Worm (Caenorhabditis elegans) whole organism, dauer: ENCODE data around the gene rnr-2.

ENCODE experiments used
- unc-62 ChIP-seq: sonication (generic microtip); optimal IDR thresholded peaks from 2 replicates; lab custom pipeline; 2017; ENCODE audit warnings: missing biosample characterization, missing genetic modification reagents, missing genetic modification characterization

Gene rnr-2

DNA sequence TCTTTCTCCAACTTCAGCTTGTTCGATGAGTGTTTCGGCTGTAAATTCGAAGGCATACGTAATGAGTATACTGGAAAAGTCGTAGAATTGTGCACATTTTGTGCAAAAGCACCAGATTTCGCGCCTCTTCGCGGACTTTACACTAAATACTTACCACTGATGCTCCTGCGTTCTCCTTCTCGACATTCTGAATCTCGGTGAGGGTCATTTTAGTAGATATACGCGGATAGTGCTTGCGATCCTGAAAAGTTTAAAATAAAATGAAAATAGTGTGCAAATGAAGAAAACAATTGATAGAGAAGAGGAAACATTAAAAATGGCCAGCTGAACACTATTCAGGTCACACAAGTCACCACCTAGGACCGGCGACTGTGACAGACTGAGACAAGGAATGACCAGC is at the start of gene rnr-2:
Gene rnr-2 (minus strand): TSS at position 241 of the 400 bp plus-strand sequence.
- TF ChIP-seq unc-62 (GFP tag; lab: Kevin White, UChicago), result no peak

DNA sequence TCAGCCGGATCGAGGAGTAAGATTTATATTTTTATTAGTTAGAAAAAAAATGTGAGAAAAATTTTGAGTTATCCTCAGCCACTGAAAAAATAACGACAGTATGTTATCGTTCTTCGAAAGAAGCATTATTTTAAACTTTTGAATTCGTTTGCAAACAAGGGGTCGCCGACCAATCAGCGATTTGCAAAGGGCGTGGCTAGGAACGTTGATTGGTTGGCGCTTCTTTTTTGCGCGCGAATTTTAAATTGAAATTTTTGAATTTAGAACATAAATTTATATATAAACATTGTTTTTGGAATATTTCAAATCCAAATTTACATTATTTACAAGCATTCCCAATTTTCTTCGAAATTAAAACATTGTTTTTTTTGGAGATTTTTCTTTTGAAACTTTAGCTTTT is 48.4 kb upstream of the rnr-2 start:
- TF ChIP-seq unc-62 (GFP tag; lab: Kevin White, UChicago), result no peak

ce11 chrIII:4137180-4137579 is 42.5 kb upstream of the rnr-2 start:
- no peak for TF ChIP-seq unc-62 (GFP tag; lab: Kevin White, UChicago)

DNA sequence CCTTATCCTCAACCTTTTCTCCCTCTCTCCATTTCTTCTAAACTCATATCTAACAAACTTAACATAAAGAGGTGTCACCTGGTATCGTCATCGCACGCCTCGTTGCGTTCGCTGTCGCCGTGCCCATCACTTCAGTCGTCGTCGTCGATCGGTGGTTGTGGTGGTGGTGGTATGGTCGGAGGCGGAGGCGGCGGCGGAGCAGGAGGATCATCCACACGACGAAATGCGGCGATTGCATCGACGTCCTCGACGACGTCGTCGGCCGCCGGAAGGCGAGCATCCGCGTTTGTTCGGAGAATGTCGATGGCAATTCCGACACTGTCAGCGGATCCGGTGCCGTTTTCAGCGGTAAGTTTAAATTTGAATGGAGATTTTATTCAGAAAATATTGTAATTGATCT is 39.3 kb upstream of the rnr-2 start:
- TF ChIP-seq unc-62 (GFP tag; lab: Kevin White, UChicago), result no peak

- no peak for TF ChIP-seq unc-62 (GFP tag; lab: Kevin White, UChicago)
Measured at ce11 chrIII:4131814-4132555, 37.3 kb upstream of the rnr-2 start.

DNA sequence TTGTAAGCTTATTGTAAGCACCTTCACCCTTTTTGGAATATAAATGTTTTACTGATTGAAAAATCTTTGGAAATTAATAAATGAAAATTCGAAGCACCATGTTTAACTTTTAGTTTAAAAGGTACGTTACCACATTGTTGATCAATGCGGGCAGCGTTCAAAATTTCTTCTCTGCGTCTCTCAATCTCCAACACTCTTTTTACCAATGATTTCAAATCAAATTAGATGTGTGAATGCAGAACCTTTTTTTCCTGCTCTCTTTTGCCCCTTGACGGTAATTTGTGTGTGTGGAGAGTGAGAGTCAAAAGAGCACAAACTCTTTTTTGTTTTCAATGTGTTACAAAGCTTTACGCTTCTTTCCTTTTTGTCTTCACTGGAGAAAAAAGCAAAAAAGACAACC is 29.2 kb upstream of the rnr-2 start:
- TF ChIP-seq unc-62 (GFP tag; lab: Kevin White, UChicago), result no peak

- TF ChIP-seq unc-62 (GFP tag; lab: Kevin White, UChicago), result no peak
Measured at ce11 chrIII:4123277-4123676, 28.6 kb upstream of the rnr-2 start.

ce11 chrIII:4120386-4120785 is 25.7 kb upstream of the rnr-2 start:
- no peak for TF ChIP-seq unc-62 (GFP tag; lab: Kevin White, UChicago)

DNA sequence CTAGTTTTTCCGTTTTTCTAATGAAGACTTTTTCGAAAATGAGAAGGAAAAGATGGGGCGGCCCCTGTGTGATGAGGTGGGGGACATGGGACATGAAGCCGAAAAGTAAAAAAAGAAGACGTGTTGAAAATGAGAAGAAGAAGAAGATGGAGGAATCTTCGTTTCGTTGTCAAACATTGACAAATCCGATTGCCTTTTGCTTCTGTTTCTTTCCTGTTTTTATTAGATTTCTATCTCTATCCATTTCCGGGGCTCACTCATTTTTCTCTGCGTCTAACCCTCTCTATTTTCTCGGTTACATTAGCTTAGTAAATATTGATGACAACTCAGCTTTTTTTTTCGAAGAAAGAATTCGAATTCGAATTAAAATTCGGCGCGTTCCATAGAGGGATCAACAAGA is 25.0 kb upstream of the rnr-2 start:
- TF ChIP-seq unc-62 (GFP tag; lab: Kevin White, UChicago), result no peak

- TF ChIP-seq unc-62 (GFP tag; lab: Kevin White, UChicago), result no peak
Measured at ce11 chrIII:4115085-4115484, 20.4 kb upstream of the rnr-2 start, which contains the start of gene unc-103. Gene unc-103, plus strand, starts transcription at chrIII:4115385.

DNA sequence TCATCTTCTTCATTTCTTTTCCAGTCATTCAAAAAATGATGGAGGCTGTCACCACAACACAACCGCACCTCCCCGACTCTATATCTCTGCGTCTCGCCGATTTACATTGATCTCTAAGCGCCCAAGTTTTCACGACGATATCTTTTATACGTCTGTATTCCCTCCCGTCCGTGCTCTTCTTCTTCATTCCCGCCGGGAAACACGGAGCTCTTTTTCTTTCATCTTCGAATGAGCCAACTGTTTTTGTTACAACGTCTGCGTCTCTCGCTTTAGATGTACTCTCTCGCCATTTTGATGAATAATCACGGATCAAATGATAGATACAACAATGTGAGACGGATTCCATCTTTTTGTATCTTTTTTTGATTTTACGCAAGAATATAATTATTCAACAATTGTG is 18.9 kb upstream of the rnr-2 start:
- no peak for TF ChIP-seq unc-62 (GFP tag; lab: Kevin White, UChicago)

DNA sequence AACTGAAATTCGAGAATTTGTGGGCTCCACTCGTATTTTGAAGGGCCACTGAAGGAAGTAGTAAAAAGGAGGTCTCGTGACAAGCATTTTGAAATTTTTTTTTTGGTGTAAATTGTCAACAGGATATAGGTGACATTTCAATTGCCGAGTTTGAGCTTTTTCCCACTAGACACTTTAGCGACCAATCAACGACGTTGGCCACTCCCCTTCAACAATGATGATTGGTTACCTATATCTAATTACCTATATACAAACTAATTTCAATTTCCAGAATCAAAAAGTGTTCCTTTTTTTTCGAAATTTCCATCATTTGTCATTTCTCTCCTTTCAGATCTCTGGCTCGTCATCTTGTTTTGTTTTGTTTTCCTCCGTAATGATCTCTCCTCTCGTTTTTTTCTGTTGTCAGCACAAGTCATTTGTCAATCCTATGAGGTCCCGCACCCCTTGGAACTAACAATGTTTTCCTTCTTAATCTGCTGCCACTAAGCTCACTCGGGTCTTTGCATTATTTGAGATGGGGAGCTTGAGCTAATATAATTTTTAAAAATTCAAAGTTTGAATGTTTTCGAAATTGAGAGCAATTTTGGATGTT is 13.3 kb upstream of the rnr-2 start:
- TF ChIP-seq unc-62 (GFP tag; lab: Kevin White, UChicago), result no peak

DNA sequence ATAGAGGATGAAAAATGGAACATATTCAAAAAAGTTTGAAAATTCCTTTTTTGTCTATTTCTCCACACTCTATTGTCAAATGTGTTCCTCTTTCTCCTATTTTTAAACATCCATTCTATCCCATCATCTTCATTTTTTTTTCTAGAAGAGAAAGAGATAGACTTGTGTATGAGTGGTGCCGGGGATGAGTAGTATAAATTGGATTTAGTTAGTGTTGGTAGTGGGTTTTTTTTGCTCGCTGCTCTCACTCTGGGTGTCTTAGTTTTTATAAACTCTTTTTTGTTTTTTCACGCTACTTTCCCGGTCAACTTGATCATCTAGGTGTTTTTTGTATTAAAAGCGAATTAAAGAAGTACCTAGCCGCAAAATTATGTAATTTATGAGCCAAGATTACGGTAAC is 12.5 kb upstream of the rnr-2 start:
- no peak for TF ChIP-seq unc-62 (GFP tag; lab: Kevin White, UChicago)

DNA sequence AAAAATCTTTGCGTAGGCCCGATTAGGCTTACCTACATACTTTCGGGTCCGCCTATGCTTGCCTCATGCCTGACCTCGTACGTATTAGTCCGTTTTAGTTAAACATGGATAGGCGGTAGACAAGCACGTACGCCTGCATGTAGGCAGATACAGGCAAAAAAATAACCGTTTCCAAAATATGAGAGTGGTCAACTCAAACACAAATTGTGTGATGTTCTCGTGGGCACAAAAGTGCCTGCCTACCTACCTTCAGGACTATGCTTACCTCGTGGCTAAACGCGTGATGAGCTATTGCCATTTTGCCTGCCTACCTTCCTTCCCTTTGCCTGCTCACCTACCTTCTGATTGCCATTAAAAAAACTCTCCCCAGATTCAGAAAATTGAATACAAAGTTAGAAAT is 11.9 kb upstream of the rnr-2 start:
- no peak for TF ChIP-seq unc-62 (GFP tag; lab: Kevin White, UChicago)

DNA sequence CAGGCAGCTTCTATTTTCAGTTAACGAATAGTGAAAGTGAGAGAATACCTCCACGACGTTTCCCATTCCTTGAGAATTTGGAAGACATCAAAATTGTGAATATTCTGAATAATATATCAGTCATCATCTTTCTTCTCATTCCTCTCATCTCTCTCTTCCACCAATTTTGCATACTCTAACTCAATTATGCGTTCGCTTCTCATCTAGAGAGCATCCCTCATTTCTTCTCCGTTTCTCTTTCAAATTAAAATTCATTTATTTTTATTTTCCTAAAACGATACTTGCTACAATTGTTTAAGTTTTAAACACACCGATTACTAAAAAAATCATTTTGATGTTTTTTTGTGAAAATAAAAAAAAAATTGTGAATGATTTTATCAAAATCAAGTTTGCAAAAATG is 8.4 kb upstream of the rnr-2 start:
- TF ChIP-seq unc-62 (GFP tag; lab: Kevin White, UChicago), result no peak

ce11 chrIII:4102039-4102438 is 7.3 kb upstream of the rnr-2 start:
- no peak for TF ChIP-seq unc-62 (GFP tag; lab: Kevin White, UChicago)

ce11 chrIII:4101016-4101415 is 6.3 kb upstream of the rnr-2 start:
- TF ChIP-seq unc-62 (GFP tag; lab: Kevin White, UChicago), result no peak
